Fruit fly (Drosophila melanogaster): ENCODE data around the gene Boh2.

Boh2 gene

dm6 chr2L:11228909-11229574, 50.2 kb downstream of the Boh2 start (continued):
- TF ChIP-seq Hr51 (GFP tag; optimal IDR thresholded peaks at IDR 0.05): no peak
- peak; percentile 56 for TF ChIP-seq psq (GFP tag; optimal IDR thresholded peaks at IDR 0.05)
- TF ChIP-seq Abd-B (GFP tag; optimal IDR thresholded peaks at IDR 0.05): peak; percentile 12
- peak; percentile 14 for TF ChIP-seq oc (tag; optimal IDR thresholded peaks at IDR 0.05)
- TF ChIP-seq bsh (GFP tag; optimal IDR thresholded peaks at IDR 0.05): no peak
- TF ChIP-seq Usf (GFP tag; optimal IDR thresholded peaks at IDR 0.05): no peak
- TF ChIP-seq CG15696 (tag; optimal IDR thresholded peaks at IDR 0.05): no peak
- no peak for TF ChIP-seq Adf1 (GFP tag; IDR thresholded peaks at IDR 0.05)
- TF ChIP-seq da (GFP tag; optimal IDR thresholded peaks at IDR 0.05): no peak
- TF ChIP-seq MESR4 (GFP tag; optimal IDR thresholded peaks at IDR 0.05): no peak
- TF ChIP-seq hkb (optimal IDR thresholded peaks at IDR 0.05): no peak
- no peak for TF ChIP-seq hkb (GFP tag; IDR thresholded peaks at IDR 0.05)
- no peak for TF ChIP-seq Neu2 (GFP tag; optimal IDR thresholded peaks at IDR 0.05; ENCODE audit: borderline replicate concordance)
- TF ChIP-seq CG8924 (tag; optimal IDR thresholded peaks at IDR 0.05): peak; percentile 43
- TF ChIP-seq chinmo (GFP tag; IDR thresholded peaks at IDR 0.05; ENCODE audit: partially characterized antibody): peak; percentile 65; the same call in 1 of the 4 replicates
- TF ChIP-seq Aef1 (GFP tag; IDR thresholded peaks at IDR 0.05): no peak
- no peak for TF ChIP-seq CG8765 (GFP tag; IDR thresholded peaks at IDR 0.05)
- no peak for TF ChIP-seq CG10462 (GFP tag; optimal IDR thresholded peaks at IDR 0.05)
- TF ChIP-seq CG13624 (GFP tag; optimal IDR thresholded peaks at IDR 0.05): no peak
- peak; percentile 85 for TF ChIP-seq crol (GFP tag; IDR thresholded peaks at IDR 0.05)
- TF ChIP-seq pan (optimal IDR thresholded peaks at IDR 0.05): no peak
- TF ChIP-seq pan (GFP tag; optimal IDR thresholded peaks at IDR 0.05 in 1 of 2, IDR thresholded peaks at IDR 0.05 in 1 of 2): no peak
- no peak for TF ChIP-seq twi (tag; optimal IDR thresholded peaks at IDR 0.05)
- TF ChIP-seq vvl (GFP tag; IDR thresholded peaks at IDR 0.05): peak; percentile 50; the same call in 1 of the 2 replicates
- TF ChIP-seq CG33213 (GFP tag; optimal IDR thresholded peaks at IDR 0.05): no peak
- TF ChIP-seq sd (tag; optimal IDR thresholded peaks at IDR 0.05): peak; percentile 28
- TF ChIP-seq chif (GFP tag; optimal IDR thresholded peaks at IDR 0.05): no peak
- peak; percentile 90 for TF ChIP-seq Nf-YB (GFP tag; optimal IDR thresholded peaks at IDR 0.05)
- TF ChIP-seq CG12769 (tag; optimal IDR thresholded peaks at IDR 0.05): peak; percentile 63
- TF ChIP-seq CG13775 (GFP tag; optimal IDR thresholded peaks at IDR 0.05): no peak
- peak; percentile 75 for TF ChIP-seq ab (GFP tag; optimal IDR thresholded peaks at IDR 0.05)
- TF ChIP-seq sqz (GFP tag; optimal IDR thresholded peaks at IDR 0.05): peak; percentile 73
- TF ChIP-seq Nf-YC (tag; optimal IDR thresholded peaks at IDR 0.05): peak; percentile 95
- peak; percentile 50 for TF ChIP-seq grn (GFP tag; optimal IDR thresholded peaks at IDR 0.05)
- peak; percentile 19 for TF ChIP-seq CG5180 (GFP tag; optimal IDR thresholded peaks at IDR 0.05)
- TF ChIP-seq Taf1 (GFP tag; IDR thresholded peaks at IDR 0.05): no peak

Measured in whole organism, embryonic.